Fruit fly (Drosophila melanogaster) Kc167 (cell line): Measurements from ENCODE around the gene CG14435.

Source experiments
- Myc ChIP-seq: fragments of >200 bp; optimal IDR thresholded peaks from 2 replicates; lab custom pipeline; 2017; ENCODE audit warnings: missing external identifiers
- Sin3A ChIP-seq: fragments of >200 bp; optimal IDR thresholded peaks from 2 replicates; lab custom pipeline; 2018; ENCODE audit warnings: missing external identifiers
- h ChIP-seq: fragments of >200 bp; optimal IDR thresholded peaks from 3 replicates; lab custom pipeline; 2018; ENCODE audit warnings: missing external identifiers
- psq ChIP-seq: fragments of >200 bp; optimal IDR thresholded peaks from 2 replicates; lab custom pipeline; 2017; ENCODE audit warnings: missing external identifiers

DNA sequence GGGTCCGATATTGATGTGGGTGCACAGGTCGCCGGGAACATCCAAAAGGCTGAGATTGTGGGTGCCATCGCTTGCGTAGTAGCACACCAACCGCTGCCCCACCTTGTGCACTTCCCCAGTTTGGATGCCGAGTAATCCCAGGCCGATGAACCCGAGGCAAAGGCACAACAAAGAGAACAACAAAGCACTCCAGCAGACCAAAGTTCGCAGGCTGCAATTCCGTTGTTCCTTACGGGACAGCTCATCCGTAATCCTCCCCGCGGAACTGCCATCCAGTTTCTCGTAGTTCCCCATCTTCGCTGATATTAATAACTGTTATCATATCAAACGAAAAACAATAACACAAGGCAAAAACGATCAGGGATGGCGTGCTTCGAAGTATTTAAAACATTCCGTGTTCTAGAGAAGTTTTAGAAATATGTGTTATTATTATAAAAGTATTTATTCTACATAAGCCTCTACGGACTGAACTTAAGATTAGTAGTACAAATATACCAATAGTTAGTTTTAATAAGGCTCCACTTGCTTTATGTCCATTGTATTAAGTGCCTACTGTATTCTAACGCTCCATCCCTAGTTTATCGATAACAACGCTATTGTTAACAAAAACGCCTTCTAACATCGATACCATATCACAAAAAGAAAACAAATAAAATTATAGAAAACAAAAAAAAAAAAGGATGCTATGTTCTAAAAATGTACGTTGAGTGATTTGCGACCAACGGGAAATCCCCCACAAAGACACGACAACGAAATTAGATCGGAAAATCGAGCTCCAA, 5.6 kb upstream of the CG14435 start, which contains the start of the genes Cht11 and CG4558:
- no peak for TF ChIP-seq h (lab: Kevin White, UChicago)
- no peak for TF ChIP-seq psq
- no peak for TF ChIP-seq Myc (lab: Kevin White, UChicago)
- no peak for TF ChIP-seq Sin3A (lab: Kevin White, UChicago)
